Worm (Caenorhabditis elegans): Measurements from ENCODE around the gene F47G3.3.

Gene F47G3.3

DNA sequence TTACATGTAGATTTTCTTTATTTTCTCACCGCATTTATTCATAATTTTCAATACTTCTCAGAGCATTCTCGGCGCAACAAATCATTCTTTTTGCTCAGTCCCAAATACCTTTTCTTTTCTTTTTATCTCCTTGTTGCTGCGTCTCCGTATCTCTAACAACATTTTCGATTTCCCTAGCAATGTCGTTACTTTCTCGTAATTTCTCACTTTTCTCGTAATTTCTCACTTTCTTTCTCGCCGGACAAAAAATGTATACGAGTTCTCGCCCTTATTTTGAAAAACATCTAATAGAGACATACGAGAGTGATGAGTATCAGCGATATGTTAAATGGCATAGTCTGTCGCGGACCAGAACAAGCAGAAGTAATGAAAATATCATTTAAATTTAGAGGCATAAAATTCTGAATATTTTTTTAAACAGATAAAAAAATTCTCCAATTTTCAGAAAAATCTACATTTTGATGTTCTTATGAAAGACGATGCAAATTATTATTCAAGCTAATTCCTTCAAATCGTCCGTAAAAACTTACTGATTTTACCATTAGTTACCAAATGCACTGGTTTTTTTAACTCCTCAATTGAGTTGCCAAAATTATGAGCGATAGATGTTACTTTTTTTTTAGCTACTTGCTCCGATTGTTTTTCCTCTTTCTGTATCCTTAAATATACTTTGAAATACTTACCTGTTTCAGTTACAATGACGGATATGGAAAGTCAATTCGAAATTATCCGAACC, at the start of gene F47G3.3:
Gene F47G3.3, plus strand, starts transcription at position 686 of the 736 bp plus-strand sequence.
- TF ChIP-seq ceh-36 (tag; optimal IDR thresholded peaks at IDR 0.05): no peak
- no peak for TF ChIP-seq flt-1 (GFP tag; IDR thresholded peaks at IDR 0.05)
- no peak for TF ChIP-seq B0310.2 (tag; optimal IDR thresholded peaks at IDR 0.05)
- no peak for TF ChIP-seq hnd-1 (tag; optimal IDR thresholded peaks at IDR 0.05)
- no peak for TF ChIP-seq ama-1 (optimal IDR thresholded peaks at IDR 0.05)
- TF ChIP-seq hmg-4 (GFP tag; optimal IDR thresholded peaks at IDR 0.05): no peak
- no peak for TF ChIP-seq ets-7 (tag; optimal IDR thresholded peaks at IDR 0.05)
- no peak for TF ChIP-seq ceh-13 (GFP tag; optimal IDR thresholded peaks at IDR 0.05)
- TF ChIP-seq scrt-1 (GFP tag; IDR thresholded peaks at IDR 0.05): no peak
- TF ChIP-seq hmbx-1 (tag; optimal IDR thresholded peaks at IDR 0.05): no peak
- TF ChIP-seq tbx-37 (GFP tag; conservative IDR thresholded peaks at IDR 0.05): no peak
- no peak for TF ChIP-seq tra-4 (tag; optimal IDR thresholded peaks at IDR 0.05)

DNA sequence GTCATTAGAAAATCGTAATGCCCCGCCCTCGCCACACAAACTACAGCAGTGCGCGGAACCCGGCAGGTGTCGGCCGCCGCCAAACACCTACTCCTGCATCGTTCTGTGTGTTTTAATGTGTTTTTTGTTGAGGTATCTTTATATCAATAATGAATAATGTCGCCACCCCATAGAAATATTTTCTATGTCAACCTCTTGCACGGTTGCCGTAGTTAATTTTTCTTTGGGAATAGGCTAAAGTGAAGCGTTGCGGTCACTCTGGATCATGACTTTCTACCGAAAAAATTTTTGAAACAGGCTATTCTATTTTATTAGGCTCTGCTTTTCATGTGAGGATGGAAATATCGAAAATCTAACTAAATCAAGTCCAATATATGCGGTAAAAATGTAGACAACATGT, 46.9 kb upstream of the F47G3.3 start:
- no peak for TF ChIP-seq tra-4 (tag; optimal IDR thresholded peaks at IDR 0.05)
- TF ChIP-seq ama-1 (optimal IDR thresholded peaks at IDR 0.05): peak; percentile 77

DNA sequence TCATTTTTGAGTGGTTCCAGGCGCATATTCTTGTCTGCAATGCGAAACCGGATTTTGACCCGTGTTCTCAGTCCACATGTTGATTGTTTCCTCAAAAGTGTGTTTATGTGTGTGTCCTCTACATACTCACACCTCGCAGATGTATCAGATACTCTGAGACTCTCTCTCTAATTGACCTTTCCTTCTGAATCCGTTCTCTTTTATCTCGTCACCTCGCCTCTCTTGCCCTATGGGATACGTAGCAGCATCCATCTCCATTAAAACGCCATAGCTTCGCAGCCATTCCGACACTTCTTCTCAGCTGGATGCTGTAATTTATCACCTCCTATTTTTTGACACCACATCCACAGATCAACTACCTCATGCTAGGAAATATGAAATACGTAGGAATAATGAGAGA, 45.3 kb upstream of the F47G3.3 start:
- TF ChIP-seq hmbx-1 (tag; optimal IDR thresholded peaks at IDR 0.05): no peak
- TF ChIP-seq ceh-36 (tag; optimal IDR thresholded peaks at IDR 0.05): no peak
- no peak for TF ChIP-seq tra-4 (tag; optimal IDR thresholded peaks at IDR 0.05)
- no peak for TF ChIP-seq B0310.2 (tag; optimal IDR thresholded peaks at IDR 0.05)
- no peak for TF ChIP-seq aly-1 (tag; optimal IDR thresholded peaks at IDR 0.05)
- TF ChIP-seq flt-1 (GFP tag; IDR thresholded peaks at IDR 0.05): no peak
- no peak for TF ChIP-seq hnd-1 (tag; optimal IDR thresholded peaks at IDR 0.05)
- no peak for TF ChIP-seq hmg-4 (GFP tag; optimal IDR thresholded peaks at IDR 0.05)
- TF ChIP-seq sea-1 (GFP tag; conservative IDR thresholded peaks at IDR 0.05): no peak
- no peak for TF ChIP-seq ets-7 (tag; optimal IDR thresholded peaks at IDR 0.05)

DNA sequence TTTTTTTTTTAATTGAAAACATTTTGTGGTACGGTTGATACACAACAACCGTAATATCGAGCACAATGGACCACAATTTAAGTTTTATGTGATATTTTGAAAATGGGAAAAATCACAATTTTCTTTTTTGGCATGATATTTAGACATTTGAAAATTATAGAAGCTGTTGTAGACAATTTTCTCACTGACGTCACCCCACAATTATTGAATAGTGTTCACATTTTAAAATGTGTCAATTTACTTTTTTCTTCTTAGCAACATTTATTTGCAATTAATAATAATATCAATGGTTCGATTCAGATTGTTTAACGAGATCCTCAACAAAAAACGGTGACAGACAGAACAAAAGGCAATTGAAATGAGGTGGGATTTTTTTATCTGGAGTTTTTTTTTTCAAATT, 40.4 kb upstream of the F47G3.3 start, which contains the start of gene T01B6.1:
Gene T01B6.1, plus strand, starts transcription at position 301 of the 400 bp plus-strand sequence.
- TF ChIP-seq F13C5.2 (tag; optimal IDR thresholded peaks at IDR 0.05) (no peak), ama-1 (optimal IDR thresholded peaks at IDR 0.05) (no peak), B0310.2 (tag; optimal IDR thresholded peaks at IDR 0.05) (no peak), hmbx-1 (tag; optimal IDR thresholded peaks at IDR 0.05) (no peak), tbx-11 (GFP tag; IDR thresholded peaks at IDR 0.05) (no peak), pes-1 (GFP tag; IDR thresholded peaks at IDR 0.05) (no peak), ceh-13 (GFP tag; optimal IDR thresholded peaks at IDR 0.05) (no peak), ets-7 (tag; optimal IDR thresholded peaks at IDR 0.05) (no peak), flt-1 (GFP tag; IDR thresholded peaks at IDR 0.05) (no peak), tbx-37 (GFP tag; conservative IDR thresholded peaks at IDR 0.05) (no peak), aly-1 (tag; optimal IDR thresholded peaks at IDR 0.05) (no peak), ceh-36 (tag; optimal IDR thresholded peaks at IDR 0.05) (no peak), hmg-4 (GFP tag; optimal IDR thresholded peaks at IDR 0.05) (no peak)

DNA sequence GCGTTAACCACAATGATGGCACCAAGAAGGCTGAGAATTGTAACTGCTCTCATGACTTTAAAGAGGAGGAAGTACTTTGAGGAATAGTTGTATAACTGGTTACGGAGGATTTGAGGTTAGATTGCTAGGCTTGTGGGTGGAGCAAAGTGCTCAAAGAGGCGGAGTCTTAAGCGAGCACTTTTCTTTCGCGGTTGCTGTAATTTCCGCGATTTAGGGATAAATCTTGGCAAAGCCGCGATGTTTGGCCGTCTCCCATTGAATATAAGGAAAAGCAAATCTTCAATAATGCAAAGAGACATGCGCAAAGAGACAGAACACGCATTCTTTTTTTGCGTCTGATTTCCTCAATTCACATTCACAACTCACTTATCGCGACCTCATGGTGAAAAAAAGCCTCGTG, 37.6 kb upstream of the F47G3.3 start, which contains the start of gene nlp-45:
Gene nlp-45, minus strand, starts transcription at position 101 of the 400 bp plus-strand sequence.
- TF ChIP-seq ama-1 (optimal IDR thresholded peaks at IDR 0.05): no peak
- TF ChIP-seq hmbx-1 (tag; optimal IDR thresholded peaks at IDR 0.05): no peak
- no peak for TF ChIP-seq ets-7 (tag; optimal IDR thresholded peaks at IDR 0.05)
- TF ChIP-seq ceh-36 (tag; optimal IDR thresholded peaks at IDR 0.05): no peak
- TF ChIP-seq ceh-13 (GFP tag; optimal IDR thresholded peaks at IDR 0.05): no peak
- TF ChIP-seq hmg-4 (GFP tag; optimal IDR thresholded peaks at IDR 0.05): no peak
- no peak for TF ChIP-seq tra-4 (tag; optimal IDR thresholded peaks at IDR 0.05)
- TF ChIP-seq aly-1 (tag; optimal IDR thresholded peaks at IDR 0.05): no peak
- TF ChIP-seq tbx-37 (GFP tag; conservative IDR thresholded peaks at IDR 0.05): no peak
- TF ChIP-seq tbx-11 (GFP tag; IDR thresholded peaks at IDR 0.05): no peak
- no peak for TF ChIP-seq sea-1 (GFP tag; conservative IDR thresholded peaks at IDR 0.05)
- TF ChIP-seq flt-1 (GFP tag; IDR thresholded peaks at IDR 0.05): no peak
- no peak for TF ChIP-seq F13C5.2 (tag; optimal IDR thresholded peaks at IDR 0.05)
- TF ChIP-seq B0310.2 (tag; optimal IDR thresholded peaks at IDR 0.05): no peak
- no peak for TF ChIP-seq scrt-1 (GFP tag; IDR thresholded peaks at IDR 0.05)
- no peak for TF ChIP-seq hnd-1 (tag; optimal IDR thresholded peaks at IDR 0.05)
- no peak for TF ChIP-seq pes-1 (GFP tag; IDR thresholded peaks at IDR 0.05)

DNA sequence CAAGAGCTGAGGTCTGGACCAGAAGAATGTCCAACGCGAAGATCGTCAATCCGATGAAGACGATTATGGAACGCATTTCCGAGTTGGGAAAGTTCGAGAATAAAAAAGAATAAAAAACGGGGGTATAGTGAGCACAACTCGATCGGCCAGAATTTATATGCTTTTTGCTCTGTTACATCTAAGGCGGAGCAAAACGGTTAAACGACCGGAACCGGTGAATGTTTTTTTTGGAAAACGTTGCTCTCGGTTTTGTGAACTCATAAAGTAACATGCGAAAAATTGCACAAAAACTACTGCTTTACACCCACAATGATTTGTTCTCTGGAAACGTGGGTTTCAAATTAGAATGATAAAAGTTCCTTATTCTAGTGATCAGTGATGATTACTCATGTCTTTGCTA, 33.8 kb upstream of the F47G3.3 start, which contains the start of gene nlp-22:
Gene nlp-22, minus strand, starts transcription at position 101 of the 400 bp plus-strand sequence.
- TF ChIP-seq hmbx-1 (tag; optimal IDR thresholded peaks at IDR 0.05) (no peak), ets-7 (tag; optimal IDR thresholded peaks at IDR 0.05) (no peak), ceh-13 (GFP tag; optimal IDR thresholded peaks at IDR 0.05) (no peak), flt-1 (GFP tag; IDR thresholded peaks at IDR 0.05) (no peak), tbx-37 (GFP tag; conservative IDR thresholded peaks at IDR 0.05) (no peak), tra-4 (tag; optimal IDR thresholded peaks at IDR 0.05) (no peak), tbx-11 (GFP tag; IDR thresholded peaks at IDR 0.05) (no peak), pes-1 (GFP tag; IDR thresholded peaks at IDR 0.05) (no peak), B0310.2 (tag; optimal IDR thresholded peaks at IDR 0.05) (no peak), scrt-1 (GFP tag; IDR thresholded peaks at IDR 0.05) (no peak), hmg-4 (GFP tag; optimal IDR thresholded peaks at IDR 0.05) (no peak), aly-1 (tag; optimal IDR thresholded peaks at IDR 0.05) (no peak), ama-1 (optimal IDR thresholded peaks at IDR 0.05) (no peak), ceh-36 (tag; optimal IDR thresholded peaks at IDR 0.05) (no peak)

DNA sequence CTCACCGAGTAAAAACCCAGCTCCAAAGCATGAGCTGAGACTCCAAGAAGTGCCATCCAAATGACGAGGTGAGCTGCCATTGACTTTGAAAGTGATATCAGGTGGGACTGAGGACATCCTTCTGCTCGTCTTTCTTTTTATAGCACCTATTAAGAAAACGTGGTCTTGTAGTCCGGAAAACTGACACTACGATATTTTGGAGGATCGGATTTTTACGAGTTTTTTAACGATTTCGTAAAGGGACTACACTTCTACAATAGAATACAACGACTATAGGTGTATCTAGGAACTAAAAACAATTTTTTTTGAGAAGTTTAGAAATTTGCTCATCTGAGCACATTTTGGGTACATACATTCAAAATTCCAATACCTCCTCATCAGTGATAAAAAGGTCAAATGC, 32.9 kb upstream of the F47G3.3 start, which contains the start of gene nlp-23:
Gene nlp-23, minus strand, starts transcription at position 101 of the 400 bp plus-strand sequence.
- TF ChIP-seq ceh-13 (GFP tag; optimal IDR thresholded peaks at IDR 0.05): no peak
- TF ChIP-seq ceh-36 (tag; optimal IDR thresholded peaks at IDR 0.05): no peak
- no peak for TF ChIP-seq hnd-1 (tag; optimal IDR thresholded peaks at IDR 0.05)
- no peak for TF ChIP-seq B0310.2 (tag; optimal IDR thresholded peaks at IDR 0.05)
- TF ChIP-seq aly-1 (tag; optimal IDR thresholded peaks at IDR 0.05): no peak
- TF ChIP-seq sea-1 (GFP tag; conservative IDR thresholded peaks at IDR 0.05): no peak

All from whole organism, early embryonic.